Worm (Caenorhabditis elegans) whole organism, L4 larva: ENCODE data around the gene lron-10.

ENCODE experiments used
- D1046.2 ChIP-seq: fragments of 200-800 bp; sonication (Bioruptor generic); IDR thresholded peaks from 2 replicates; pipeline ENCODE4 v1.3.6; 2022; ENCODE audit warnings: missing genetic modification characterization, missing compliant biosample characterization
- F10B5.3 ChIP-seq: sonication (generic microtip); optimal IDR thresholded peaks from 2 replicates; lab custom pipeline; 2016; ENCODE audit warnings: mild to moderate bottlenecking, missing genetic modification characterization, missing compliant biosample characterization
- F37D6.2 ChIP-seq: sonication (generic microtip); optimal IDR thresholded peaks from 2 replicates; lab custom pipeline; 2016; ENCODE audit warnings: mild to moderate bottlenecking, missing genetic modification characterization, missing compliant biosample characterization
- R02D3.7 ChIP-seq: fragments of 150-350 bp; sonication (generic microtip); optimal IDR thresholded peaks from 3 replicates; lab custom pipeline; 2014; ENCODE audit warnings: missing biosample characterization, missing genetic modification characterization
- Y48G9A.11 ChIP-seq: fragments of 200-800 bp; sonication (Bioruptor generic); IDR thresholded peaks from 2 replicates; pipeline ENCODE4 v1.3.6; 2022; ENCODE audit warnings: missing genetic modification reagents, missing genetic modification characterization, missing compliant biosample characterization
- ZK337.2 ChIP-seq: fragments of 200-800 bp; sonication (Bioruptor generic); IDR thresholded peaks from 2 replicates; pipeline ENCODE4 v1.3.6; 2022; ENCODE audit warnings: missing genetic modification reagents, missing genetic modification characterization, missing compliant biosample characterization
- ZK546.5 ChIP-seq, 2 experiments: sonication (generic microtip); optimal IDR thresholded peaks; 2 replicates each; lab custom pipeline; 2017; ENCODE audit warnings: missing biosample characterization in 2 of 2, missing genetic modification characterization in 2 of 2
- aly-2 ChIP-seq: sonication (generic microtip); optimal IDR thresholded peaks from 2 replicates; lab custom pipeline; 2018; ENCODE audit warnings: missing biosample characterization, missing genetic modification characterization
- attf-4 ChIP-seq: sonication (generic microtip); optimal IDR thresholded peaks from 3 replicates; lab custom pipeline; 2017; ENCODE audit warnings: missing biosample characterization, missing genetic modification characterization
- ceh-82 ChIP-seq: sonication (generic microtip); optimal IDR thresholded peaks from 2 replicates; lab custom pipeline; 2017; ENCODE audit warnings: missing biosample characterization, missing genetic modification characterization
- ces-1 ChIP-seq: fragments of 150-350 bp; sonication (generic microtip); optimal IDR thresholded peaks from 4 replicates; lab custom pipeline; 2014; ENCODE audit warnings: missing biosample characterization, missing genetic modification reagents, missing genetic modification characterization
- ctbp-1 ChIP-seq: fragments of 200-800 bp; sonication (Bioruptor generic); IDR thresholded peaks from 2 replicates; pipeline ENCODE4 v1.3.6; 2022; ENCODE audit warnings: missing genetic modification reagents, missing genetic modification characterization, missing compliant biosample characterization
- daf-16 ChIP-seq, 3 experiments: sonication (generic microtip); optimal IDR thresholded peaks; 2 replicates each; lab custom pipeline; 2016 to 2017; ENCODE audit warnings: missing genetic modification characterization in 3 of 3, missing genetic modification reagents in 3 of 3, mild to moderate bottlenecking in 2 of 3, missing compliant biosample characterization in 2 of 3, missing biosample characterization in 1 of 3, moderate library complexity in 1 of 3
- dmd-8 ChIP-seq: fragments of 200-800 bp; sonication (Bioruptor generic); IDR thresholded peaks from 2 replicates; pipeline ENCODE4 v1.3.6; 2022; ENCODE audit warnings: missing genetic modification characterization, missing compliant biosample characterization
- dmd-9 ChIP-seq: fragments of 200-800 bp; sonication (Bioruptor generic); IDR thresholded peaks from 2 replicates; pipeline ENCODE4 v1.3.6; 2022; ENCODE audit warnings: missing genetic modification reagents, missing genetic modification characterization, missing compliant biosample characterization
- duxl-1 ChIP-seq: sonication (generic microtip); optimal IDR thresholded peaks from 2 replicates; lab custom pipeline; 2016; ENCODE audit warnings: mild to moderate bottlenecking, missing genetic modification characterization, moderate library complexity, missing compliant biosample characterization; ENCODE audit not compliant: poor library complexity
- dve-1 ChIP-seq: sonication (generic microtip); optimal IDR thresholded peaks from 2 replicates; lab custom pipeline; 2017; ENCODE audit warnings: antibody characterized with exemption, mild to moderate bottlenecking, missing genetic modification characterization, missing compliant biosample characterization; ENCODE audit not compliant: insufficient read depth
- egl-27 ChIP-seq: sonication (generic microtip); optimal IDR thresholded peaks from 3 replicates; lab custom pipeline; 2017; ENCODE audit warnings: missing biosample characterization, missing genetic modification reagents, missing genetic modification characterization
- egl-43 ChIP-seq: fragments of 200-800 bp; sonication (Bioruptor generic); IDR thresholded peaks from 2 replicates; pipeline ENCODE4 v1.3.6; 2022; ENCODE audit warnings: missing genetic modification reagents, missing genetic modification characterization, missing compliant biosample characterization
- fkh-10 ChIP-seq: fragments of 150-350 bp; optimal IDR thresholded peaks from 2 replicates; lab custom pipeline; 2014; ENCODE audit warnings: missing biosample characterization, missing genetic modification reagents, missing genetic modification characterization
- fos-1 ChIP-seq: fragments of 150-350 bp; optimal IDR thresholded peaks from 2 replicates; lab custom pipeline; 2014; ENCODE audit warnings: missing biosample characterization, missing genetic modification characterization
- gei-8 ChIP-seq: fragments of 200-800 bp; sonication (Bioruptor generic); optimal IDR thresholded peaks from 2 replicates; lab custom pipeline; 2018; ENCODE audit warnings: mild to moderate bottlenecking, missing genetic modification characterization, missing compliant biosample characterization
- hmg-1.1 ChIP-seq: fragments of 200-800 bp; sonication (Bioruptor generic); IDR thresholded peaks from 2 replicates; pipeline ENCODE4 v1.3.6; 2022; ENCODE audit warnings: missing genetic modification reagents, missing genetic modification characterization, missing compliant biosample characterization
- jun-1 ChIP-seq: fragments of 150-350 bp; optimal IDR thresholded peaks from 2 replicates; lab custom pipeline; 2014; ENCODE audit warnings: missing biosample characterization, missing genetic modification reagents, missing genetic modification characterization
- lin-1 ChIP-seq: fragments of 200-800 bp; sonication (Bioruptor generic); IDR thresholded peaks from 2 replicates; pipeline ENCODE4 v1.3.6; 2022; ENCODE audit warnings: missing genetic modification reagents, missing genetic modification characterization, missing compliant biosample characterization
- lin-15B ChIP-seq: fragments of 150-350 bp; sonication (generic microtip); optimal IDR thresholded peaks from 3 replicates; lab custom pipeline; 2014; ENCODE audit warnings: missing biosample characterization, missing genetic modification characterization
- lin-29 ChIP-seq: fragments of 200-800 bp; sonication (Bioruptor generic); IDR thresholded peaks from 2 replicates; pipeline ENCODE4 v1.3.6; 2022; ENCODE audit warnings: missing genetic modification reagents, missing genetic modification characterization, missing compliant biosample characterization
- lin-39 ChIP-seq: fragments of 150-350 bp; optimal IDR thresholded peaks from 2 replicates; lab custom pipeline; 2014; ENCODE audit warnings: missing biosample characterization, missing genetic modification reagents, missing genetic modification characterization
- lir-3 ChIP-seq: sonication (generic microtip); optimal IDR thresholded peaks from 2 replicates; lab custom pipeline; 2016; ENCODE audit warnings: mild to moderate bottlenecking, missing genetic modification characterization, missing compliant biosample characterization
- lsy-2 ChIP-seq, 2 experiments: fragments of 150-350 bp in 1 of 2; sonication (generic microtip) in 1 of 2; optimal IDR thresholded peaks; 2 replicates each; lab custom pipeline; 2014 to 2017; ENCODE audit warnings: missing biosample characterization in 2 of 2, missing genetic modification characterization in 2 of 2
- mdl-1 ChIP-seq, 2 experiments: fragments of 150-350 bp in 1 of 2; sonication (generic microtip) in 1 of 2; optimal IDR thresholded peaks; 2 replicates each; lab custom pipeline; 2014 to 2017; ENCODE audit warnings: missing biosample characterization in 2 of 2, missing genetic modification characterization in 2 of 2
- mdt-29 ChIP-seq: fragments of 200-800 bp; sonication (Bioruptor generic); IDR thresholded peaks from 2 replicates; pipeline ENCODE4 v1.3.6; 2022; ENCODE audit warnings: missing genetic modification reagents, missing genetic modification characterization, missing compliant biosample characterization
- mep-1 ChIP-seq: fragments of 150-350 bp; sonication (generic microtip); optimal IDR thresholded peaks from 3 replicates; lab custom pipeline; 2014; ENCODE audit warnings: missing biosample characterization, missing genetic modification characterization
- mes-2 ChIP-seq: sonication (generic microtip); optimal IDR thresholded peaks from 2 replicates; lab custom pipeline; 2016; ENCODE audit warnings: missing genotype, mild to moderate bottlenecking, missing genetic modification characterization, missing compliant biosample characterization; ENCODE audit not compliant: poor library complexity, severe bottlenecking
- mxl-2 ChIP-seq: fragments of 200-800 bp; sonication (Bioruptor generic); conservative IDR thresholded peaks from 2 replicates; pipeline ENCODE4 v1.3.6; 2022; ENCODE audit warnings: missing genetic modification reagents, missing genetic modification characterization, missing compliant biosample characterization
- mxl-3 ChIP-seq: fragments of 200-800 bp; sonication (Bioruptor generic); optimal IDR thresholded peaks from 2 replicates; lab custom pipeline; 2018; ENCODE audit warnings: mild to moderate bottlenecking, missing genetic modification characterization, missing compliant biosample characterization
- nhr-10 ChIP-seq: fragments of 150-350 bp; optimal IDR thresholded peaks from 2 replicates; lab custom pipeline; 2014; ENCODE audit warnings: missing biosample characterization, missing genetic modification characterization
- nhr-102 ChIP-seq: sonication (generic microtip); optimal IDR thresholded peaks from 2 replicates; lab custom pipeline; 2016; ENCODE audit warnings: mild to moderate bottlenecking, missing genetic modification characterization, moderate library complexity, missing compliant biosample characterization
- nhr-111 ChIP-seq: fragments of 200-800 bp; sonication (Bioruptor generic); optimal IDR thresholded peaks from 2 replicates; lab custom pipeline; 2018; ENCODE audit warnings: mild to moderate bottlenecking, missing genetic modification characterization, missing compliant biosample characterization
- nhr-237 ChIP-seq: sonication (generic microtip); optimal IDR thresholded peaks from 2 replicates; lab custom pipeline; 2017; ENCODE audit warnings: missing biosample characterization, missing genetic modification characterization
- nhr-41 ChIP-seq: fragments of 200-800 bp; sonication (Bioruptor generic); IDR thresholded peaks from 2 replicates; pipeline ENCODE4 v1.3.6; 2022; ENCODE audit warnings: missing genetic modification reagents, missing genetic modification characterization, missing compliant biosample characterization
- nhr-77 ChIP-seq: fragments of 150-350 bp; optimal IDR thresholded peaks from 2 replicates; lab custom pipeline; 2014; ENCODE audit warnings: missing biosample characterization, missing genetic modification characterization
- saeg-2 ChIP-seq: fragments of 200-800 bp; sonication (Bioruptor generic); IDR thresholded peaks from 2 replicates; pipeline ENCODE4 v1.3.6; 2022; ENCODE audit warnings: missing genetic modification reagents, missing genetic modification characterization, missing compliant biosample characterization
- sdz-12 ChIP-seq: fragments of 200-800 bp; sonication (Bioruptor generic); optimal IDR thresholded peaks from 2 replicates; lab custom pipeline; 2018; ENCODE audit warnings: mild to moderate bottlenecking, missing genetic modification characterization, missing compliant biosample characterization
- snpc-4 ChIP-seq: fragments of 150-350 bp; optimal IDR thresholded peaks from 2 replicates; lab custom pipeline; 2014; ENCODE audit warnings: missing biosample characterization, missing genetic modification characterization
- tag-97 ChIP-seq: fragments of 200-800 bp; sonication (Bioruptor generic); IDR thresholded peaks from 2 replicates; pipeline ENCODE4 v1.3.6; 2022; ENCODE audit warnings: missing genetic modification characterization, missing compliant biosample characterization
- unc-130 ChIP-seq: sonication (generic microtip); optimal IDR thresholded peaks from 2 replicates; lab custom pipeline; 2016; ENCODE audit warnings: missing genetic modification reagents, missing genetic modification characterization, missing compliant biosample characterization
- zag-1 ChIP-seq: fragments of 150-350 bp; optimal IDR thresholded peaks from 2 replicates; lab custom pipeline; 2014; ENCODE audit warnings: missing biosample characterization, missing genetic modification characterization
- zfp-3 ChIP-seq: fragments of 200-800 bp; sonication (Bioruptor generic); conservative IDR thresholded peaks from 2 replicates; pipeline ENCODE4 v1.3.6; 2022; ENCODE audit warnings: missing genetic modification reagents, missing genetic modification characterization, missing compliant biosample characterization
- zip-2 ChIP-seq: fragments of 150-350 bp; optimal IDR thresholded peaks from 2 replicates; lab custom pipeline; 2014; ENCODE audit warnings: missing biosample characterization, missing genetic modification characterization

lron-10 gene

ce11 chrIII:10632590-10633402, 11.6 kb upstream of the lron-10 start, which contains the start of gene Y39A1A.10 (continued):
- TF ChIP-seq ces-1 (no peak), dmd-8 (no peak), ctbp-1 (GFP tag; lab: Robert Waterston, UW) (no peak), fkh-10 (peak; percentile 67), nhr-77 (tag; lab: Kevin White, UChicago) (no peak), lin-29 (no peak), daf-16 (GFP tag; optimal IDR thresholded peaks at IDR 0.05; lab: Kevin White, UChicago) (peak in 1 of 2 experiments; percentile 58), daf-16 (tag; optimal IDR thresholded peaks at IDR 0.05; lab: Kevin White, UChicago) (peak; percentile 51), lir-3 (no peak), aly-2 (tag; lab: Kevin White, UChicago) (no peak), unc-130 (no peak), F37D6.2 (no peak), lin-15B (tag; lab: Kevin White, UChicago) (no peak), mdl-1 (tag; optimal IDR thresholded peaks at IDR 0.05; lab: Kevin White, UChicago) (peak; percentile 73 to 85), ZK546.5 (tag; optimal IDR thresholded peaks at IDR 0.05; lab: Kevin White, UChicago) (no peak), egl-27 (tag; lab: Kevin White, UChicago) (no peak), gei-8 (no peak), mep-1 (tag; lab: Kevin White, UChicago) (peak; percentile 57), F10B5.3 (tag; lab: Kevin White, UChicago) (no peak), nhr-10 (tag; lab: Kevin White, UChicago) (no peak), fos-1 (tag; lab: Kevin White, UChicago) (no peak), snpc-4 (no peak), D1046.2 (GFP tag; lab: Robert Waterston, UW) (no peak), lin-1 (GFP tag; lab: Robert Waterston, UW) (no peak), ZK337.2 (GFP tag; lab: Robert Waterston, UW) (no peak), tag-97 (no peak), jun-1 (tag; lab: Kevin White, UChicago) (no peak), mdt-29 (no peak), zfp-3 (no peak), duxl-1 (no peak), nhr-102 (tag; lab: Kevin White, UChicago) (no peak), lsy-2 (tag; optimal IDR thresholded peaks at IDR 0.05; lab: Kevin White, UChicago) (peak in 1 of 2 experiments; percentile 31), attf-4 (tag; lab: Kevin White, UChicago) (no peak), zip-2 (tag; lab: Kevin White, UChicago) (no peak), Y48G9A.11 (GFP tag; lab: Robert Waterston, UW) (no peak), nhr-111 (GFP tag; lab: Kevin White, UChicago) (no peak), mes-2 (tag; lab: Kevin White, UChicago) (peak; percentile 51), lin-39 (tag; lab: Kevin White, UChicago) (no peak), zag-1 (tag; lab: Kevin White, UChicago) (no peak), sdz-12 (no peak), nhr-41 (GFP tag; lab: Robert Waterston, UW) (no peak), mxl-3 (GFP tag; lab: Kevin White, UChicago) (no peak), dmd-9 (GFP tag; lab: Robert Waterston, UW) (no peak), R02D3.7 (no peak), mxl-2 (GFP tag; lab: Robert Waterston, UW) (no peak), hmg-1.1 (GFP tag; lab: Robert Waterston, UW) (peak; percentile 19; the same call in 1 of the 2 replicates), nhr-237 (tag; lab: Kevin White, UChicago) (no peak), saeg-2 (GFP tag; lab: Robert Waterston, UW) (no peak), egl-43 (no peak), dve-1 (tag; lab: Kevin White, UChicago) (peak; percentile 24), ceh-82 (tag; lab: Kevin White, UChicago) (no peak)
